Fruit fly (Drosophila melanogaster): ENCODE results near the gene rux.

The rux gene

dm6 chrX:6074845-6075244 lies 37.2 kb upstream of the rux start, which contains the start of gene Tsp5D (continued):
- peak; percentile 93 for TF ChIP-seq CG15269 (tag; optimal IDR thresholded peaks at IDR 0.05)
- peak; percentile 86 for TF ChIP-seq CG14710 (tag; optimal IDR thresholded peaks at IDR 0.05)
- peak; percentile 91 for TF ChIP-seq CG17385 (GFP tag; optimal IDR thresholded peaks at IDR 0.05)
- no peak for TF ChIP-seq fu2 (GFP tag; optimal IDR thresholded peaks at IDR 0.05)
- peak; percentile 51 for TF ChIP-seq CG9932 (GFP tag; IDR thresholded peaks at IDR 0.05)
- peak; percentile 27 for TF ChIP-seq Bdp1 (GFP tag; optimal IDR thresholded peaks at IDR 0.05)
- peak; percentile 91 for TF ChIP-seq HHEX (GFP tag; optimal IDR thresholded peaks at IDR 0.05)
- peak; percentile 77 for TF ChIP-seq CG9437 (GFP tag; optimal IDR thresholded peaks at IDR 0.05)
- peak; percentile 88 for TF ChIP-seq grau (tag; optimal IDR thresholded peaks at IDR 0.05)
- peak; percentile 82 for TF ChIP-seq CG31388 (GFP tag; optimal IDR thresholded peaks at IDR 0.05)
- peak; percentile 96 for TF ChIP-seq dmrt99B (tag; optimal IDR thresholded peaks at IDR 0.05)
- TF ChIP-seq CG16815 (GFP tag; optimal IDR thresholded peaks at IDR 0.05) = peak; percentile 61
- TF ChIP-seq CG13123 (GFP tag; optimal IDR thresholded peaks at IDR 0.05) = peak; percentile 72
- no peak for TF ChIP-seq crc (GFP tag; optimal IDR thresholded peaks at IDR 0.05)
- TF ChIP-seq scrt (GFP tag; optimal IDR thresholded peaks at IDR 0.05) = peak; percentile 83
- TF ChIP-seq Deaf1 (tag; optimal IDR thresholded peaks at IDR 0.05) = peak; percentile 98
- TF ChIP-seq peb (GFP tag; IDR thresholded peaks at IDR 0.05) = peak; percentile 87
- peak; percentile 39 for TF ChIP-seq ems (GFP tag; optimal IDR thresholded peaks at IDR 0.05)
- TF ChIP-seq CG1603 (tag; optimal IDR thresholded peaks at IDR 0.05) = peak; percentile 67
- peak; percentile 66; the same call in 1 of the 2 replicates for TF ChIP-seq CkIIα-i1 (GFP tag; IDR thresholded peaks at IDR 0.05)
- TF ChIP-seq CG10431 (GFP tag; optimal IDR thresholded peaks at IDR 0.05) = peak; percentile 78
- TF ChIP-seq stwl (tag; optimal IDR thresholded peaks at IDR 0.05) = peak; percentile 2
- TF ChIP-seq Sox100B (GFP tag; optimal IDR thresholded peaks at IDR 0.05) = peak; percentile 92
- TF ChIP-seq run (tag; optimal IDR thresholded peaks at IDR 0.05) = peak; percentile 86
- TF ChIP-seq ac (GFP tag; optimal IDR thresholded peaks at IDR 0.05) = peak; percentile 42
- TF ChIP-seq Ravus (GFP tag; IDR thresholded peaks at IDR 0.05) = peak; percentile 83
- no peak for TF ChIP-seq pan (optimal IDR thresholded peaks at IDR 0.05)
- TF ChIP-seq pan (GFP tag; optimal IDR thresholded peaks at IDR 0.05 in 1 of 2, IDR thresholded peaks at IDR 0.05 in 1 of 2) = peak in 1 of 2 experiments; percentile 96
- TF ChIP-seq Hr51 (GFP tag; optimal IDR thresholded peaks at IDR 0.05) = peak; percentile 35 to 93
- no peak for TF ChIP-seq h (optimal IDR thresholded peaks at IDR 0.05)
- TF ChIP-seq CG14014 (GFP tag; IDR thresholded peaks at IDR 0.05) = peak; percentile 91
- TF ChIP-seq br (optimal IDR thresholded peaks at IDR 0.05) = no peak
- no peak for TF ChIP-seq amos (GFP tag; IDR thresholded peaks at IDR 0.05; ENCODE audit: partially characterized antibody)
- peak; percentile 75; the same call in 1 of the 2 replicates for TF ChIP-seq cas (GFP tag; IDR thresholded peaks at IDR 0.05)
- peak; percentile 76 for TF ChIP-seq TFAM (GFP tag; optimal IDR thresholded peaks at IDR 0.05)
- peak; percentile 68 for TF ChIP-seq tio (GFP tag; optimal IDR thresholded peaks at IDR 0.05)
- peak; percentile 93 for TF ChIP-seq CG8388 (GFP tag; optimal IDR thresholded peaks at IDR 0.05)
- no peak for TF ChIP-seq nerfin-2 (GFP tag; IDR thresholded peaks at IDR 0.05; ENCODE audit: partially characterized antibody)
- peak; percentile 86 for TF ChIP-seq CG43689 (GFP tag; IDR thresholded peaks at IDR 0.05)
- TF ChIP-seq CG3281 (GFP tag; optimal IDR thresholded peaks at IDR 0.05) = peak; percentile 75
- TF ChIP-seq CG3838 (GFP tag; optimal IDR thresholded peaks at IDR 0.05) = no peak
- peak; percentile 82 for TF ChIP-seq CG32532 (GFP tag; IDR thresholded peaks at IDR 0.05)
- TF ChIP-seq PHDP (tag; optimal IDR thresholded peaks at IDR 0.05) = peak; percentile 91
- no peak for TF ChIP-seq cg (GFP tag; optimal IDR thresholded peaks at IDR 0.05)
- TF ChIP-seq CG33213 (GFP tag; optimal IDR thresholded peaks at IDR 0.05) = peak; percentile 49
- peak; percentile 84 for TF ChIP-seq CG30431 (GFP tag; optimal IDR thresholded peaks at IDR 0.05)
- TF ChIP-seq fd64A (GFP tag; optimal IDR thresholded peaks at IDR 0.05) = peak; percentile 89
- no peak for TF ChIP-seq Tbp (GFP tag; optimal IDR thresholded peaks at IDR 0.05)
- TF ChIP-seq Hsf (GFP tag; optimal IDR thresholded peaks at IDR 0.05) = peak; percentile 61
- peak; percentile 73 for TF ChIP-seq CG31224 (GFP tag; IDR thresholded peaks at IDR 0.05)
- TF ChIP-seq Rfx (GFP tag; IDR thresholded peaks at IDR 0.05) = peak; percentile 93
- peak; percentile 98 for TF ChIP-seq CG17359 (tag; optimal IDR thresholded peaks at IDR 0.05)

Data from whole organism, embryonic.